Worm (Caenorhabditis elegans): ENCODE measurements around the gene F01D5.10.

DNA sequence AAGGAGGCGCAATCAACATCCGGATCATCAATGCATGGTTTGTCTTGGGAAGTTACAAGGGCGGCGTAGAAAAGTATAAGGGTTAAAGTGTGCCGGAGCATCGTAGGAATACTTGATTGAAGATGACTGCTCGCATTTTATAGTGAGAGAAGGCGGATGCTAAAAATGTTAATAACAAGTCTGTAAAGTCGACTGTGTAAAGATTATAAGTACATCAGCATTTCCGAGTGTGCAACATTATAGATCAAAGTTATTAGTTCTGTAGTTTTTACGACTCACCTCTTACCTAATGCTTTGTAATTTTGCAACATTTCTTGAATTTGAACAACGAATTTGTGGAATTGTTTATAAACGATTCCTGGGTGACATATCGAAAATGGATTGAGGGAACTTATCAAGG, 26.2 kb downstream of the F01D5.10 start, which contains the start of gene Y39G8B.7:
- TF ChIP-seq ama-1 (optimal IDR thresholded peaks at IDR 0.05) = no peak
- TF ChIP-seq nhr-237 (tag; optimal IDR thresholded peaks at IDR 0.05) = no peak
- TF ChIP-seq daf-12 (tag; optimal IDR thresholded peaks at IDR 0.05) = no peak
